Worm (Caenorhabditis elegans) whole organism, L4 larva: ENCODE data around the gene C15H9.11.

ENCODE experiments used
- D1046.2 ChIP-seq: fragments of 200-800 bp; sonication (Bioruptor generic); IDR thresholded peaks from 2 replicates; pipeline ENCODE4 v1.3.6; 2022; ENCODE audit warnings: missing genetic modification characterization, missing compliant biosample characterization
- F49E8.2 ChIP-seq: sonication (generic microtip); optimal IDR thresholded peaks from 2 replicates; lab custom pipeline; 2016; ENCODE audit warnings: missing compliant biosample characterization, mild to moderate bottlenecking, missing genetic modification characterization, borderline replicate concordance
- T26A8.4 ChIP-seq: fragments of 200-800 bp; sonication (Bioruptor generic); IDR thresholded peaks from 2 replicates; pipeline ENCODE4 v1.3.6; 2022; ENCODE audit warnings: missing genetic modification characterization, missing compliant biosample characterization
- Y48G9A.11 ChIP-seq: fragments of 200-800 bp; sonication (Bioruptor generic); IDR thresholded peaks from 2 replicates; pipeline ENCODE4 v1.3.6; 2022; ENCODE audit warnings: missing genetic modification reagents, missing genetic modification characterization, missing compliant biosample characterization
- Y75B8A.6 ChIP-seq: fragments of 200-800 bp; sonication (Bioruptor generic); IDR thresholded peaks from 2 replicates; pipeline ENCODE4 v1.3.6; 2022; ENCODE audit warnings: missing genetic modification reagents, missing genetic modification characterization, missing compliant biosample characterization
- ZK546.5 ChIP-seq, 2 experiments: sonication (generic microtip); optimal IDR thresholded peaks; 2 replicates each; lab custom pipeline; 2017; ENCODE audit warnings: missing biosample characterization in 2 of 2, missing genetic modification characterization in 2 of 2
- aha-1 ChIP-seq: fragments of 150-350 bp; peaks from one replicate; lab custom pipeline; 2014; ENCODE audit warnings: missing biosample characterization, missing genetic modification characterization
- ama-1 ChIP-seq: fragments of 150-350 bp; optimal IDR thresholded peaks from 2 replicates; lab custom pipeline; 2014; ENCODE audit warnings: inconsistent platforms, mixed read lengths
- arid-1 ChIP-seq: fragments of 200-800 bp; sonication (Bioruptor generic); conservative IDR thresholded peaks from 2 replicates; pipeline ENCODE4 v1.3.6; 2022; ENCODE audit warnings: missing genetic modification reagents, missing genetic modification characterization, missing compliant biosample characterization
- ceh-28 ChIP-seq: fragments of 150-350 bp; optimal IDR thresholded peaks from 2 replicates; lab custom pipeline; 2014; ENCODE audit warnings: missing biosample characterization, missing genetic modification reagents, missing genetic modification characterization
- ceh-62 ChIP-seq: sonication (generic microtip); optimal IDR thresholded peaks from 2 replicates; lab custom pipeline; 2017; ENCODE audit warnings: missing biosample characterization, missing genetic modification characterization
- ces-1 ChIP-seq: fragments of 150-350 bp; sonication (generic microtip); optimal IDR thresholded peaks from 4 replicates; lab custom pipeline; 2014; ENCODE audit warnings: missing biosample characterization, missing genetic modification reagents, missing genetic modification characterization
- ctbp-1 ChIP-seq: fragments of 200-800 bp; sonication (Bioruptor generic); IDR thresholded peaks from 2 replicates; pipeline ENCODE4 v1.3.6; 2022; ENCODE audit warnings: missing genetic modification reagents, missing genetic modification characterization, missing compliant biosample characterization
- daf-12 ChIP-seq: fragments of 150-350 bp; optimal IDR thresholded peaks from 2 replicates; lab custom pipeline; 2014; ENCODE audit warnings: missing biosample characterization, missing genetic modification reagents, missing genetic modification characterization
- daf-16 ChIP-seq, 3 experiments: sonication (generic microtip); optimal IDR thresholded peaks; 2 replicates each; lab custom pipeline; 2016 to 2017; ENCODE audit warnings: missing genetic modification characterization in 3 of 3, missing genetic modification reagents in 3 of 3, mild to moderate bottlenecking in 2 of 3, missing compliant biosample characterization in 2 of 3, missing biosample characterization in 1 of 3, moderate library complexity in 1 of 3
- daf-19 ChIP-seq: fragments of 200-800 bp; sonication (Bioruptor generic); conservative IDR thresholded peaks from 2 replicates; pipeline ENCODE4 v1.3.6; 2022; ENCODE audit warnings: missing genetic modification characterization, missing compliant biosample characterization
- dpl-1 ChIP-seq: fragments of 150-350 bp; optimal IDR thresholded peaks from 2 replicates; lab custom pipeline; 2014; ENCODE audit warnings: missing biosample characterization, missing genetic modification reagents, missing genetic modification characterization
- duxl-1 ChIP-seq: sonication (generic microtip); optimal IDR thresholded peaks from 2 replicates; lab custom pipeline; 2016; ENCODE audit warnings: mild to moderate bottlenecking, missing genetic modification characterization, moderate library complexity, missing compliant biosample characterization; ENCODE audit not compliant: poor library complexity
- fkh-10 ChIP-seq: fragments of 150-350 bp; optimal IDR thresholded peaks from 2 replicates; lab custom pipeline; 2014; ENCODE audit warnings: missing biosample characterization, missing genetic modification reagents, missing genetic modification characterization
- fos-1 ChIP-seq: fragments of 150-350 bp; optimal IDR thresholded peaks from 2 replicates; lab custom pipeline; 2014; ENCODE audit warnings: missing biosample characterization, missing genetic modification characterization
- gei-8 ChIP-seq: fragments of 200-800 bp; sonication (Bioruptor generic); optimal IDR thresholded peaks from 2 replicates; lab custom pipeline; 2018; ENCODE audit warnings: mild to moderate bottlenecking, missing genetic modification characterization, missing compliant biosample characterization
- hlh-30 ChIP-seq: sonication (generic microtip); optimal IDR thresholded peaks from 2 replicates; lab custom pipeline; 2017; ENCODE audit warnings: antibody characterized with exemption, mild to moderate bottlenecking, missing genetic modification characterization, missing compliant biosample characterization; ENCODE audit not compliant: insufficient read depth
- lin-39 ChIP-seq: fragments of 150-350 bp; optimal IDR thresholded peaks from 2 replicates; lab custom pipeline; 2014; ENCODE audit warnings: missing biosample characterization, missing genetic modification reagents, missing genetic modification characterization
- lsy-2 ChIP-seq, 2 experiments: fragments of 150-350 bp in 1 of 2; sonication (generic microtip) in 1 of 2; optimal IDR thresholded peaks; 2 replicates each; lab custom pipeline; 2014 to 2017; ENCODE audit warnings: missing biosample characterization in 2 of 2, missing genetic modification characterization in 2 of 2
- madf-5 ChIP-seq, 2 experiments: fragments of 200-800 bp; sonication (Bioruptor generic); IDR thresholded peaks; 2 replicates each; pipeline ENCODE4 v1.3.6; 2022; ENCODE audit warnings: missing compliant biosample characterization in 2 of 2, missing genetic modification characterization in 2 of 2
- madf-9 ChIP-seq: fragments of 200-800 bp; sonication (Bioruptor generic); conservative IDR thresholded peaks from 2 replicates; pipeline ENCODE4 v1.3.6; 2022; ENCODE audit warnings: missing genetic modification reagents, missing genetic modification characterization, missing compliant biosample characterization
- mxl-2 ChIP-seq: fragments of 200-800 bp; sonication (Bioruptor generic); conservative IDR thresholded peaks from 2 replicates; pipeline ENCODE4 v1.3.6; 2022; ENCODE audit warnings: missing genetic modification reagents, missing genetic modification characterization, missing compliant biosample characterization
- nhr-10 ChIP-seq: fragments of 150-350 bp; optimal IDR thresholded peaks from 2 replicates; lab custom pipeline; 2014; ENCODE audit warnings: missing biosample characterization, missing genetic modification characterization
- nhr-111 ChIP-seq: fragments of 200-800 bp; sonication (Bioruptor generic); optimal IDR thresholded peaks from 2 replicates; lab custom pipeline; 2018; ENCODE audit warnings: mild to moderate bottlenecking, missing genetic modification characterization, missing compliant biosample characterization
- nhr-237 ChIP-seq: sonication (generic microtip); optimal IDR thresholded peaks from 2 replicates; lab custom pipeline; 2017; ENCODE audit warnings: missing biosample characterization, missing genetic modification characterization
- nhr-25 ChIP-seq: sonication (generic microtip); optimal IDR thresholded peaks from 2 replicates; lab custom pipeline; 2017; ENCODE audit warnings: missing genetic modification characterization, mild to moderate bottlenecking, missing compliant biosample characterization, antibody characterized with exemption, moderate library complexity, borderline replicate concordance; ENCODE audit not compliant: insufficient read depth
- nhr-41 ChIP-seq: fragments of 200-800 bp; sonication (Bioruptor generic); IDR thresholded peaks from 2 replicates; pipeline ENCODE4 v1.3.6; 2022; ENCODE audit warnings: missing genetic modification reagents, missing genetic modification characterization, missing compliant biosample characterization
- nhr-42 ChIP-seq: fragments of 200-800 bp; sonication (Bioruptor generic); IDR thresholded peaks from 2 replicates; pipeline ENCODE4 v1.3.6; 2022; ENCODE audit warnings: missing genetic modification characterization, missing compliant biosample characterization
- nhr-48 ChIP-seq: sonication (generic microtip); optimal IDR thresholded peaks from 2 replicates; lab custom pipeline; 2016; ENCODE audit warnings: mild to moderate bottlenecking, missing genetic modification characterization, missing compliant biosample characterization
- nhr-77 ChIP-seq: fragments of 150-350 bp; optimal IDR thresholded peaks from 2 replicates; lab custom pipeline; 2014; ENCODE audit warnings: missing biosample characterization, missing genetic modification characterization
- pha-4 ChIP-seq, 2 experiments: fragments of 150-350 bp in 1 of 2; fragments of 200-800 bp in 1 of 2; sonication (Bioruptor generic) in 1 of 2; IDR thresholded peaks in 1 of 2; optimal IDR thresholded peaks in 1 of 2; 2 replicates each; pipeline versions ENCODE4 v1.3.6 to Lab custom; 2014 to 2022; ENCODE audit warnings: missing genetic modification characterization in 2 of 2, missing genetic modification reagents in 2 of 2, missing biosample characterization in 1 of 2, missing compliant biosample characterization in 1 of 2
- php-3 ChIP-seq: fragments of 200-800 bp; sonication (Bioruptor generic); IDR thresholded peaks from 2 replicates; pipeline ENCODE4 v1.3.6; 2022; ENCODE audit warnings: missing genetic modification reagents, missing genetic modification characterization, missing compliant biosample characterization
- pqm-1 ChIP-seq: sonication (generic microtip); optimal IDR thresholded peaks from 2 replicates; lab custom pipeline; 2017; ENCODE audit warnings: missing biosample characterization, missing genetic modification characterization
- saeg-2 ChIP-seq: fragments of 200-800 bp; sonication (Bioruptor generic); IDR thresholded peaks from 2 replicates; pipeline ENCODE4 v1.3.6; 2022; ENCODE audit warnings: missing genetic modification reagents, missing genetic modification characterization, missing compliant biosample characterization
- sdz-12 ChIP-seq: fragments of 200-800 bp; sonication (Bioruptor generic); optimal IDR thresholded peaks from 2 replicates; lab custom pipeline; 2018; ENCODE audit warnings: mild to moderate bottlenecking, missing genetic modification characterization, missing compliant biosample characterization
- snpc-1.2 ChIP-seq: fragments of 200-800 bp; sonication (Bioruptor generic); IDR thresholded peaks from 2 replicates; pipeline ENCODE4 v1.3.6; 2022; ENCODE audit warnings: missing genetic modification reagents, missing genetic modification characterization, missing compliant biosample characterization
- snpc-4 ChIP-seq: fragments of 150-350 bp; optimal IDR thresholded peaks from 2 replicates; lab custom pipeline; 2014; ENCODE audit warnings: missing biosample characterization, missing genetic modification characterization
- spr-3 ChIP-seq: fragments of 200-800 bp; sonication (Bioruptor generic); optimal IDR thresholded peaks from 2 replicates; lab custom pipeline; 2018; ENCODE audit warnings: mild to moderate bottlenecking, missing genetic modification characterization, missing compliant biosample characterization
- tra-1 ChIP-seq: fragments of 200-800 bp; sonication (Bioruptor generic); IDR thresholded peaks from 2 replicates; pipeline ENCODE4 v1.3.6; 2022; ENCODE audit warnings: missing genetic modification reagents, missing genetic modification characterization, missing compliant biosample characterization
- vab-7 ChIP-seq: fragments of 200-800 bp; sonication (Bioruptor generic); IDR thresholded peaks from 2 replicates; pipeline ENCODE4 v1.3.6; 2022; ENCODE audit warnings: missing genetic modification reagents, missing genetic modification characterization, missing compliant biosample characterization
- zfp-3 ChIP-seq: fragments of 200-800 bp; sonication (Bioruptor generic); conservative IDR thresholded peaks from 2 replicates; pipeline ENCODE4 v1.3.6; 2022; ENCODE audit warnings: missing genetic modification reagents, missing genetic modification characterization, missing compliant biosample characterization
- ztf-7 ChIP-seq: fragments of 150-350 bp; optimal IDR thresholded peaks from 2 replicates; lab custom pipeline; 2014; ENCODE audit warnings: missing biosample characterization, missing genetic modification characterization

Gene C15H9.11

DNA sequence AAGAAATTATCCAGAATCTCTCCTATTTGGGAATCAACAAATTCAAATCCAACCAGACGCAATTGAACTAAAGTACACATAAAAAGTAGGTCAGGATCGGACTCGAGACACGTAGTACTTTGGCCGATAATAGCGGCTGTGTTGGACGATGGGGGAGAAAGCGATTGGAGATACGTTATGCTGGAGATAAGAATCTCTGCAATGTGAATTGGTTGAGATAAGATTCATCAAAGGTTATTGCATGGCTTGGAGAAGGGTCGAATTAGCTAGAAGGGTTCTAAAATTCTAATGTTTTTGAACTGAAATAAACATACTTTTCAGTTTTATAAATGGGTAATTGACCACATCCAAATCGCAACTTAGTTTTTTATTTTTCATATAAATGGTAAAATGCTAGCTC lies 10.7 kb downstream of the C15H9.11 start:
- no peak for TF ChIP-seq saeg-2 (GFP tag; lab: Robert Waterston, UW)

DNA sequence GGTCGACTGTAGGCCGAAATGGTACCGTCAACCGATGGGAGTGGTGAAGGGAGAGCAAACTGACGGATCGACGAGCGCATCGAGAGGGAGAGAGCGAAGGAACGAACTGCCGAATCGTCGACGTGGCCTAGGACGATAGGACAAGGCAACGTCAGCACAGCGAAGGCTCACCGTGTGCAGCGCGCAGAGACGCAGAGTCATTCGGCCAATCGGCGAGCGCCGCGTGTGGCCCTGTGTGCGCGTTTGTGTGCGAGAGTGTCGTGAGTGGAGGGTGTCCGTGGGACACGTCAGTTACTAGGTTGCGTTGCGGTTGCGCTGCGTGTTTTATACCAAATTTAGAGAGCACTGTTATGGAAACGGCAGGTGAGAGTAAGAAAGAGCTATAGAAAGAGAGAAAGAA lies 11.2 kb downstream of the C15H9.11 start, which contains the start of gene hsp-3:
TSS of gene hsp-3 (minus strand) at position 158 of the 400 bp plus-strand sequence.
- peak; percentile 92 for TF ChIP-seq gei-8 (GFP tag; lab: Kevin White, UChicago)
- peak; percentile 95 for TF ChIP-seq ctbp-1 (GFP tag; lab: Robert Waterston, UW)
- peak; percentile 32 for TF ChIP-seq pqm-1 (tag; lab: Kevin White, UChicago)
- peak; percentile 94 for TF ChIP-seq madf-9 (GFP tag; lab: Robert Waterston, UW)
- TF ChIP-seq nhr-41 (GFP tag; lab: Robert Waterston, UW) = peak; percentile 97
- TF ChIP-seq aha-1 (tag; lab: Kevin White, UChicago) = peak; percentile 99
- peak; percentile 95 for TF ChIP-seq hlh-30 (tag; lab: Kevin White, UChicago)
- TF ChIP-seq fkh-10 (GFP tag; lab: Kevin White, UChicago) = peak; percentile 91
- TF ChIP-seq saeg-2 (GFP tag; lab: Robert Waterston, UW) = peak; percentile 96
- TF ChIP-seq dpl-1 (GFP tag; lab: Kevin White, UChicago) = peak; percentile 79
- peak; percentile 98 for TF ChIP-seq tra-1
- TF ChIP-seq daf-19 (GFP tag; lab: Robert Waterston, UW) = no peak
- TF ChIP-seq nhr-25 (tag; lab: Kevin White, UChicago) = peak; percentile 98
- TF ChIP-seq ZK546.5 (tag; optimal IDR thresholded peaks at IDR 0.05; lab: Kevin White, UChicago) = no peak
- peak; percentile 96 for TF ChIP-seq pha-4 (GFP tag; IDR thresholded peaks at IDR 0.05; lab: Robert Waterston, UW)
- TF ChIP-seq pha-4 (tag; optimal IDR thresholded peaks at IDR 0.05; lab: Kevin White, UChicago) = no peak
- TF ChIP-seq madf-5 (GFP tag; IDR thresholded peaks at IDR 0.05; lab: Robert Waterston, UW) = 0 out of 4 replicates have a peak, but pooled peaks of 1 of the 2 experiments have one; percentile 28
- no peak for TF ChIP-seq nhr-111 (GFP tag; lab: Kevin White, UChicago)
- peak; percentile 85 for TF ChIP-seq spr-3 (GFP tag; lab: Kevin White, UChicago)
- TF ChIP-seq duxl-1 (tag; lab: Kevin White, UChicago) = peak; percentile 86
- peak; percentile 90 to 96 for TF ChIP-seq lsy-2 (tag; optimal IDR thresholded peaks at IDR 0.05; lab: Kevin White, UChicago)
- TF ChIP-seq mxl-2 (GFP tag; lab: Robert Waterston, UW) = peak; percentile 67
- peak; percentile 65 for TF ChIP-seq ztf-7
- peak; percentile 83 for TF ChIP-seq vab-7 (GFP tag; lab: Robert Waterston, UW)
- TF ChIP-seq ceh-28 = peak; percentile 2
- TF ChIP-seq sdz-12 (GFP tag; lab: Kevin White, UChicago) = peak; percentile 66
- TF ChIP-seq ceh-62 (tag; lab: Kevin White, UChicago) = no peak
- TF ChIP-seq snpc-1.2 = no peak
- peak; percentile 66 for TF ChIP-seq nhr-10 (tag; lab: Kevin White, UChicago)
- peak; percentile 89 for TF ChIP-seq nhr-77
- no peak for TF ChIP-seq daf-12 (tag; lab: Kevin White, UChicago)
- peak; percentile 47; the same call in 1 of the 2 replicates for TF ChIP-seq Y48G9A.11 (GFP tag; lab: Robert Waterston, UW)
- TF ChIP-seq nhr-237 (tag; lab: Kevin White, UChicago) = peak; percentile 32
- TF ChIP-seq daf-16 (GFP tag; optimal IDR thresholded peaks at IDR 0.05; lab: Kevin White, UChicago) = peak; percentile 69 to 91
- peak; percentile 79 for TF ChIP-seq daf-16 (tag; optimal IDR thresholded peaks at IDR 0.05; lab: Kevin White, UChicago)
- TF ChIP-seq nhr-48 (tag; lab: Kevin White, UChicago) = peak; percentile 91
- no peak for TF ChIP-seq ces-1 (GFP tag; lab: Kevin White, UChicago)
- TF ChIP-seq fos-1 (tag; lab: Kevin White, UChicago) = peak; percentile 29
- no peak for TF ChIP-seq F49E8.2 (tag; lab: Kevin White, UChicago)
- TF ChIP-seq arid-1 = peak; percentile 97
- peak; percentile 95 for TF ChIP-seq D1046.2
- no peak for TF ChIP-seq ama-1
- peak; percentile 95 for TF ChIP-seq php-3 (GFP tag; lab: Robert Waterston, UW)
- TF ChIP-seq lin-39 = no peak
- TF ChIP-seq zfp-3 = peak; percentile 94
- peak; percentile 95 for TF ChIP-seq T26A8.4 (GFP tag; lab: Robert Waterston, UW)
- peak; percentile 37 for TF ChIP-seq snpc-4
- TF ChIP-seq Y75B8A.6 = peak; percentile 56; the same call in 1 of the 2 replicates
- peak; percentile 96 for TF ChIP-seq nhr-42
